Fruit fly (Drosophila melanogaster): ENCODE results near the gene ttm50.

- no peak for TF ChIP-seq Sin3A (optimal IDR thresholded peaks at IDR 0.05)
- TF ChIP-seq ttk (optimal IDR thresholded peaks at IDR 0.05): no peak
- TF ChIP-seq psq (optimal IDR thresholded peaks at IDR 0.05): no peak
- TF ChIP-seq Myc (optimal IDR thresholded peaks at IDR 0.05): no peak
- TF ChIP-seq h (optimal IDR thresholded peaks at IDR 0.05): no peak
- no peak for TF ChIP-seq insv (optimal IDR thresholded peaks at IDR 0.05)
Observed at dm6 chrX:2698064-2698894, 33.7 kb downstream of the ttm50 start, which contains the start of the genes Spg7 and Lint-O.

Measured in Kc167 (cell line).